Fruit fly (Drosophila melanogaster): ENCODE results near the gene CG33493.
A peak's percentile ranks its signal among the peaks of the same experiment; 100 is the strongest.

The CG33493 gene

DNA sequence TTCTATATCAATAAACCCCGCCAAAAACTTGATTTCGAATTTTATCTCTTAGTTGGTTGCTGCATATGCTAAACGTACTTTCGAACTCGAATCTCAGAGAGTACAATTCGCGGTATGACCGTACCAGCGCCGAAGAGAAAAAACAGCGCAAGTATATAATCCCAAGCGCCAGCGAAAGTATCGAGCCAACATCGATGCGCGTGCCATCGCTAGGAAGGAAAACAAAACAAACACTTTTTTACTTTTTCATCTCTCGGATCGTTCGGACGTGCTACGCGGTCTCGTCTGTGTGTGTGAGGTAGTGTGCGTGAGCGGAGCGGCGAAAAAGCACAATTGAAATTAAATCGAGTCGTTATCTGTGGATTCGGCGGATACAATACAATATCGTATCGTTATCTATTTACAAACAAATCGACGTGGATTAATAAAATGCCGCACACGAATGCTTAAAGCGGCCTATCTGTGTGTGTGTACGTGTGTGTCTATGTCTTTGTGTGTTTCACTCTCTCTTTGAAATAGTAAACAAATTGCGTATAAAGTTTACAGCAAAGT is 28.4 kb downstream of the CG33493 start, which contains the start of gene simj (continued):
- TF ChIP-seq Xbp1 (GFP tag; optimal IDR thresholded peaks at IDR 0.05) (peak; percentile 49), Ets65A (GFP tag) (no peak), stwl (tag; optimal IDR thresholded peaks at IDR 0.05) (peak; percentile 66), gfzf (GFP tag; optimal IDR thresholded peaks at IDR 0.05) (peak; percentile 98), Elba2 (GFP tag; optimal IDR thresholded peaks at IDR 0.05) (no peak), tll (GFP tag; optimal IDR thresholded peaks at IDR 0.05) (no peak), sug (tag; optimal IDR thresholded peaks at IDR 0.05) (peak; percentile 64), Dll (GFP tag; IDR thresholded peaks at IDR 0.05; ENCODE audit: partially characterized antibody) (peak; percentile 76), fd64A (GFP tag; optimal IDR thresholded peaks at IDR 0.05) (peak; percentile 50), abd-A (tag; optimal IDR thresholded peaks at IDR 0.05) (peak; percentile 73), slp2 (GFP tag; optimal IDR thresholded peaks at IDR 0.05) (peak; percentile 4), CG15269 (tag; optimal IDR thresholded peaks at IDR 0.05) (peak; percentile 47), dati (GFP tag; IDR thresholded peaks at IDR 0.05) (no peak), CG11560 (tag; IDR thresholded peaks at IDR 0.05) (no peak), bsh (GFP tag; optimal IDR thresholded peaks at IDR 0.05) (peak in 1 of 2 experiments; percentile 26), CG4854 (GFP tag; optimal IDR thresholded peaks at IDR 0.05) (no peak), CHES-1-like (GFP tag; optimal IDR thresholded peaks at IDR 0.05) (peak; percentile 83), HLH4C (GFP tag; IDR thresholded peaks at IDR 0.05; ENCODE audit: partially characterized antibody) (peak; percentile 72; the same call in 2 of the 3 replicates), E2f2 (GFP tag; IDR thresholded peaks at IDR 0.05) (peak; percentile 87), z (GFP tag; IDR thresholded peaks at IDR 0.05) (no peak), CG14860 (GFP tag; IDR thresholded peaks at IDR 0.05; ENCODE audit: partially characterized antibody) (peak; percentile 55; the same call in 1 of the 3 replicates), Mrtf (GFP tag; IDR thresholded peaks at IDR 0.05) (no peak), vvl (GFP tag; IDR thresholded peaks at IDR 0.05) (peak; percentile 77), tup (GFP tag; optimal IDR thresholded peaks at IDR 0.05) (no peak), Lhr (GFP tag; optimal IDR thresholded peaks at IDR 0.05) (peak; percentile 74), CG3407 (GFP tag; optimal IDR thresholded peaks at IDR 0.05) (no peak), CG1233 (GFP tag; optimal IDR thresholded peaks at IDR 0.05) (peak; percentile 63), ara (GFP tag; IDR thresholded peaks at IDR 0.05) (no peak), ac (GFP tag; optimal IDR thresholded peaks at IDR 0.05) (no peak), NK7.1 (GFP tag; optimal IDR thresholded peaks at IDR 0.05) (no peak), H2.0 (GFP tag; IDR thresholded peaks at IDR 0.05) (0 out of 2 replicates have a peak, but pooled peaks have one; percentile 17), YL-1 (GFP tag; optimal IDR thresholded peaks at IDR 0.05) (no peak), chinmo (GFP tag; IDR thresholded peaks at IDR 0.05; ENCODE audit: partially characterized antibody) (peak; percentile 96), CG3163 (GFP tag; optimal IDR thresholded peaks at IDR 0.05) (peak; percentile 83), CG11085 (GFP tag; IDR thresholded peaks at IDR 0.05) (no peak), CG1602 (GFP tag; optimal IDR thresholded peaks at IDR 0.05) (no peak), sens-2 (GFP tag; IDR thresholded peaks at IDR 0.05) (no peak), amos (GFP tag; IDR thresholded peaks at IDR 0.05; ENCODE audit: partially characterized antibody) (peak; percentile 94), CG31441 (GFP tag; IDR thresholded peaks at IDR 0.05) (peak; percentile 46; the same call in 1 of the 2 replicates), cg (GFP tag; optimal IDR thresholded peaks at IDR 0.05) (peak; percentile 94), CG13296 (GFP tag; optimal IDR thresholded peaks at IDR 0.05) (peak; percentile 54), CG32772 (GFP tag; IDR thresholded peaks at IDR 0.05) (no peak), Antp (GFP tag; optimal IDR thresholded peaks at IDR 0.05) (no peak), D (optimal IDR thresholded peaks at IDR 0.05) (no peak), D (GFP tag; optimal IDR thresholded peaks at IDR 0.05) (peak; percentile 58), CG13775 (GFP tag; optimal IDR thresholded peaks at IDR 0.05) (no peak), hkb (optimal IDR thresholded peaks at IDR 0.05) (no peak), hkb (GFP tag; IDR thresholded peaks at IDR 0.05) (peak; percentile 60), CG14014 (GFP tag; IDR thresholded peaks at IDR 0.05) (peak; percentile 63; the same call in 1 of the 2 replicates), CG4424 (GFP tag; optimal IDR thresholded peaks at IDR 0.05) (no peak), CG14667 (GFP tag; IDR thresholded peaks at IDR 0.05) (no peak)

Measured in whole organism, embryonic.